Worm (Caenorhabditis elegans): ENCODE results near the gene glb-3.

- TF ChIP-seq pes-1 (GFP tag; IDR thresholded peaks at IDR 0.05) (no peak), ama-1 (optimal IDR thresholded peaks at IDR 0.05) (no peak), tbx-37 (GFP tag; conservative IDR thresholded peaks at IDR 0.05) (no peak), hmg-4 (GFP tag; optimal IDR thresholded peaks at IDR 0.05) (no peak), hmbx-1 (tag; optimal IDR thresholded peaks at IDR 0.05) (no peak), flt-1 (GFP tag; IDR thresholded peaks at IDR 0.05) (no peak), ceh-36 (tag; optimal IDR thresholded peaks at IDR 0.05) (no peak), hnd-1 (tag; optimal IDR thresholded peaks at IDR 0.05) (no peak), B0310.2 (tag; optimal IDR thresholded peaks at IDR 0.05) (no peak), ceh-13 (GFP tag; optimal IDR thresholded peaks at IDR 0.05) (no peak), F13C5.2 (tag; optimal IDR thresholded peaks at IDR 0.05) (no peak), tbx-11 (GFP tag; IDR thresholded peaks at IDR 0.05) (no peak)
These were observed 35.8 kb upstream of the glb-3 start, which contains the start of gene cdkl-1 for ce11 chrV:11098599-11098998.
